Worm (Caenorhabditis elegans) whole organism, L4 larva: ENCODE data around the gene F47D2.11.
"Not testable (repeated sequence)": the region's sequence is repeated elsewhere in the genome, so short reads cannot be mapped to it uniquely, and the experiment has no call there.

Source experiments
- F37D6.2 ChIP-seq: sonication (generic microtip); optimal IDR thresholded peaks from 2 replicates; lab custom pipeline; 2016; ENCODE audit warnings: mild to moderate bottlenecking, missing genetic modification characterization, missing compliant biosample characterization
- R02D3.7 ChIP-seq: fragments of 150-350 bp; sonication (generic microtip); optimal IDR thresholded peaks from 3 replicates; lab custom pipeline; 2014; ENCODE audit warnings: missing biosample characterization, missing genetic modification characterization
- Y5F2A.4 ChIP-seq: fragments of 200-800 bp; sonication (Bioruptor generic); optimal IDR thresholded peaks from 2 replicates; lab custom pipeline; 2018; ENCODE audit warnings: mild to moderate bottlenecking, missing genetic modification characterization, missing compliant biosample characterization
- aly-2 ChIP-seq: sonication (generic microtip); optimal IDR thresholded peaks from 2 replicates; lab custom pipeline; 2018; ENCODE audit warnings: missing biosample characterization, missing genetic modification characterization
- arid-1 ChIP-seq: fragments of 200-800 bp; sonication (Bioruptor generic); conservative IDR thresholded peaks from 2 replicates; pipeline ENCODE4 v1.3.6; 2022; ENCODE audit warnings: missing genetic modification reagents, missing genetic modification characterization, missing compliant biosample characterization
- ceh-28 ChIP-seq: fragments of 150-350 bp; optimal IDR thresholded peaks from 2 replicates; lab custom pipeline; 2014; ENCODE audit warnings: missing biosample characterization, missing genetic modification reagents, missing genetic modification characterization
- daf-16 ChIP-seq, 3 experiments: sonication (generic microtip); optimal IDR thresholded peaks; 2 replicates each; lab custom pipeline; 2016 to 2017; ENCODE audit warnings: missing genetic modification characterization in 3 of 3, missing genetic modification reagents in 3 of 3, mild to moderate bottlenecking in 2 of 3, missing compliant biosample characterization in 2 of 3, missing biosample characterization in 1 of 3, moderate library complexity in 1 of 3
- dpl-1 ChIP-seq: fragments of 150-350 bp; optimal IDR thresholded peaks from 2 replicates; lab custom pipeline; 2014; ENCODE audit warnings: missing biosample characterization, missing genetic modification reagents, missing genetic modification characterization
- dve-1 ChIP-seq: sonication (generic microtip); optimal IDR thresholded peaks from 2 replicates; lab custom pipeline; 2017; ENCODE audit warnings: antibody characterized with exemption, mild to moderate bottlenecking, missing genetic modification characterization, missing compliant biosample characterization; ENCODE audit not compliant: insufficient read depth
- hif-1 ChIP-seq, 2 experiments: sonication (generic microtip); optimal IDR thresholded peaks; 2 replicates each; lab custom pipeline; 2016 to 2017; ENCODE audit warnings: missing compliant biosample characterization in 2 of 2, missing genetic modification characterization in 2 of 2, missing genetic modification reagents in 2 of 2, missing genotype in 2 of 2, mild to moderate bottlenecking in 1 of 2
- hlh-30 ChIP-seq: sonication (generic microtip); optimal IDR thresholded peaks from 2 replicates; lab custom pipeline; 2017; ENCODE audit warnings: antibody characterized with exemption, mild to moderate bottlenecking, missing genetic modification characterization, missing compliant biosample characterization; ENCODE audit not compliant: insufficient read depth
- lin-38 ChIP-seq: fragments of 200-800 bp; sonication (Bioruptor generic); IDR thresholded peaks from 2 replicates; pipeline ENCODE4 v1.3.6; 2022; ENCODE audit warnings: missing genetic modification reagents, missing genetic modification characterization, missing compliant biosample characterization
- madf-5 ChIP-seq, 2 experiments: fragments of 200-800 bp; sonication (Bioruptor generic); IDR thresholded peaks; 2 replicates each; pipeline ENCODE4 v1.3.6; 2022; ENCODE audit warnings: missing compliant biosample characterization in 2 of 2, missing genetic modification characterization in 2 of 2
- mes-2 ChIP-seq: sonication (generic microtip); optimal IDR thresholded peaks from 2 replicates; lab custom pipeline; 2016; ENCODE audit warnings: missing genotype, mild to moderate bottlenecking, missing genetic modification characterization, missing compliant biosample characterization; ENCODE audit not compliant: poor library complexity, severe bottlenecking
- nhr-111 ChIP-seq: fragments of 200-800 bp; sonication (Bioruptor generic); optimal IDR thresholded peaks from 2 replicates; lab custom pipeline; 2018; ENCODE audit warnings: mild to moderate bottlenecking, missing genetic modification characterization, missing compliant biosample characterization
- nhr-237 ChIP-seq: sonication (generic microtip); optimal IDR thresholded peaks from 2 replicates; lab custom pipeline; 2017; ENCODE audit warnings: missing biosample characterization, missing genetic modification characterization
- nhr-25 ChIP-seq: sonication (generic microtip); optimal IDR thresholded peaks from 2 replicates; lab custom pipeline; 2017; ENCODE audit warnings: missing genetic modification characterization, mild to moderate bottlenecking, missing compliant biosample characterization, antibody characterized with exemption, moderate library complexity, borderline replicate concordance; ENCODE audit not compliant: insufficient read depth
- nhr-41 ChIP-seq: fragments of 200-800 bp; sonication (Bioruptor generic); IDR thresholded peaks from 2 replicates; pipeline ENCODE4 v1.3.6; 2022; ENCODE audit warnings: missing genetic modification reagents, missing genetic modification characterization, missing compliant biosample characterization
- nhr-48 ChIP-seq: sonication (generic microtip); optimal IDR thresholded peaks from 2 replicates; lab custom pipeline; 2016; ENCODE audit warnings: mild to moderate bottlenecking, missing genetic modification characterization, missing compliant biosample characterization
- nhr-76 ChIP-seq: fragments of 150-350 bp; optimal IDR thresholded peaks from 2 replicates; lab custom pipeline; 2014; ENCODE audit warnings: missing biosample characterization, missing genetic modification characterization
- pha-4 ChIP-seq, 2 experiments: fragments of 150-350 bp in 1 of 2; fragments of 200-800 bp in 1 of 2; sonication (Bioruptor generic) in 1 of 2; IDR thresholded peaks in 1 of 2; optimal IDR thresholded peaks in 1 of 2; 2 replicates each; pipeline versions ENCODE4 v1.3.6 to Lab custom; 2014 to 2022; ENCODE audit warnings: missing genetic modification characterization in 2 of 2, missing genetic modification reagents in 2 of 2, missing biosample characterization in 1 of 2, missing compliant biosample characterization in 1 of 2
- saeg-2 ChIP-seq: fragments of 200-800 bp; sonication (Bioruptor generic); IDR thresholded peaks from 2 replicates; pipeline ENCODE4 v1.3.6; 2022; ENCODE audit warnings: missing genetic modification reagents, missing genetic modification characterization, missing compliant biosample characterization
- set-16 ChIP-seq: fragments of 200-800 bp; sonication (Bioruptor generic); IDR thresholded peaks from 2 replicates; pipeline ENCODE4 v1.3.6; 2022; ENCODE audit warnings: missing genetic modification reagents, missing genetic modification characterization, missing compliant biosample characterization
- snpc-1.2 ChIP-seq: fragments of 200-800 bp; sonication (Bioruptor generic); IDR thresholded peaks from 2 replicates; pipeline ENCODE4 v1.3.6; 2022; ENCODE audit warnings: missing genetic modification reagents, missing genetic modification characterization, missing compliant biosample characterization
- unc-39 ChIP-seq: sonication (generic microtip); optimal IDR thresholded peaks from 2 replicates; lab custom pipeline; 2017; ENCODE audit warnings: missing biosample characterization, missing genetic modification characterization
- unc-62 ChIP-seq, 3 experiments: fragments of 150-350 bp in 1 of 3; sonication (generic microtip); optimal IDR thresholded peaks in 2 of 3; peaks in 1 of 3; 1 replicate in 1 of 3; 2 replicates in 2 of 3; lab custom pipeline; 2014 to 2017; ENCODE audit warnings: missing biosample characterization in 3 of 3, missing genetic modification characterization in 3 of 3, missing genetic modification reagents in 3 of 3, missing genotype in 1 of 3
- zip-11 ChIP-seq: fragments of 200-800 bp; sonication (Bioruptor generic); IDR thresholded peaks from 2 replicates; pipeline ENCODE4 v1.3.6; 2022; ENCODE audit warnings: missing genetic modification characterization, missing compliant biosample characterization
- ztf-11 ChIP-seq: fragments of 150-350 bp; optimal IDR thresholded peaks from 2 replicates; lab custom pipeline; 2014; ENCODE audit warnings: missing biosample characterization, missing genetic modification characterization

The F47D2.11 gene

DNA sequence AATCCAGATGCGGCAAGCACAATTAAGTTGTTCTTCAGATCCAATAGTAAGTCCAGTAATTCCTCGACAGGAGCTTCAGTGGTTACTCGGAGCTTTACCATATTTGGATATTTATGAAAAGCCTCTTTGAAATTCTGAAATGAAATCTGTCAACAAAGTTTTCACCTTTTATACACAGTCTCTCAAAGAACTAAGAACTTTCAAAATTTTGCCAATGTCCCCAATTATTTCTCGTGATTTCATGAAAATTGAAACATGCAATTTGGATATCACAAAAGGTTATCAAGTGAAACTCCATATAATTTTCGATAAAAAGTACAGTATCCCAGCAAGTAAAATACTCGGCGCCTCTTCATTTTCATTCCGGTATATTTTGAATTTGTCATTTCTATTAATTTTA, at the start of gene F47D2.11:
Gene F47D2.11 (minus strand): TSS at position 101 of the 400 bp plus-strand sequence.
- TF ChIP-seq nhr-48 (tag; lab: Kevin White, UChicago) (no peak), unc-39 (tag; lab: Kevin White, UChicago) (no peak), unc-62 (GFP tag; optimal IDR thresholded peaks at IDR 0.05 in 1 of 2; lab: Kevin White, UChicago) (peak in 1 of 2 experiments; percentile 14), unc-62 (tag; optimal IDR thresholded peaks at IDR 0.05; lab: Kevin White, UChicago) (no peak)

ce11 chrV:4341736-4342135, 45.9 kb upstream of the F47D2.11 start:
- TF ChIP-seq nhr-25 (no peak), lin-38 (GFP tag; lab: Robert Waterston, UW) (peak; percentile 42; the same call in 1 of the 2 replicates), pha-4 (GFP tag; IDR thresholded peaks at IDR 0.05; lab: Robert Waterston, UW) (no peak), pha-4 (tag; optimal IDR thresholded peaks at IDR 0.05; lab: Kevin White, UChicago) (no peak), daf-16 (GFP tag; optimal IDR thresholded peaks at IDR 0.05; lab: Kevin White, UChicago) (no peak), daf-16 (tag; optimal IDR thresholded peaks at IDR 0.05; lab: Kevin White, UChicago) (peak; percentile 34), nhr-237 (tag; lab: Kevin White, UChicago) (no peak), F37D6.2 (tag; lab: Kevin White, UChicago) (no peak), hlh-30 (tag; lab: Kevin White, UChicago) (peak; percentile 14), ztf-11 (tag; lab: Kevin White, UChicago) (no peak), unc-39 (tag; lab: Kevin White, UChicago) (no peak), ceh-28 (no peak), hif-1 (tag; optimal IDR thresholded peaks at IDR 0.05; lab: Kevin White, UChicago) (no peak), zip-11 (GFP tag; lab: Robert Waterston, UW) (no peak)

ce11 chrV:4341208-4341607, 45.4 kb upstream of the F47D2.11 start, which contains the start of gene glrx-3:
Gene glrx-3 (minus strand): TSS chrV:4341308.
- no peak for TF ChIP-seq Y5F2A.4
- TF ChIP-seq snpc-1.2 (GFP tag; lab: Robert Waterston, UW): no peak
- TF ChIP-seq lin-38 (GFP tag; lab: Robert Waterston, UW): peak; percentile 37; the same call in 1 of the 2 replicates

ce11 chrV:4339479-4339878, 43.7 kb upstream of the F47D2.11 start:
- TF ChIP-seq dpl-1 (GFP tag; lab: Kevin White, UChicago) (peak; percentile 50), nhr-41 (GFP tag; lab: Robert Waterston, UW) (no peak), lin-38 (GFP tag; lab: Robert Waterston, UW) (peak; percentile 43)

DNA sequence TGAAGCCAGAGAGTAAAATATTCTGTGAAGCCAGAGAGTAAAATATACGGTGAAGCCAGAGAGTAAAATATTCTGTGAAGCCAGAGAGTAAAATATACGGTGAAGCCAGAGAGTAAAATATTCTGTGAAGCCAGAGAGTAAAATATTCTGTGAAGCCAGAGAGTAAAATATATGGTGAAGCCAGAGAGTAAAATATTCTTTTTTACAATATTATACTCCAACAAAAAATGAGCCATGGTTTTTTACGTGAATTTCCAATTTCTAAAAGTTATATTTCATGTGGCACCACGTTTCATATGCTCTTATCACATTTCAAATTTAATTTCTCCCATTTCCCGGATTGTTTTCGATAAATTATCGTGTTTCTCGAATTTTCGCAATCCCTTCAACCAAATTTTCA, 40.6 kb upstream of the F47D2.11 start, which contains the start of gene irld-1:
Gene irld-1 (plus strand): TSS at position 301 of the 400 bp plus-strand sequence.
- not testable (repeated sequence) for TF ChIP-seq nhr-48 (tag; lab: Kevin White, UChicago); saeg-2 (GFP tag; lab: Robert Waterston, UW); dve-1

ce11 chrV:4333518-4333917, 37.7 kb upstream of the F47D2.11 start:
- peak in 1 of 2 experiments; percentile 76; a peak in 1 of 4 replicates for TF ChIP-seq madf-5 (GFP tag; IDR thresholded peaks at IDR 0.05; lab: Robert Waterston, UW)
- TF ChIP-seq, all 104 proteins: peak for 1; not testable (repeated sequence) for 103

DNA sequence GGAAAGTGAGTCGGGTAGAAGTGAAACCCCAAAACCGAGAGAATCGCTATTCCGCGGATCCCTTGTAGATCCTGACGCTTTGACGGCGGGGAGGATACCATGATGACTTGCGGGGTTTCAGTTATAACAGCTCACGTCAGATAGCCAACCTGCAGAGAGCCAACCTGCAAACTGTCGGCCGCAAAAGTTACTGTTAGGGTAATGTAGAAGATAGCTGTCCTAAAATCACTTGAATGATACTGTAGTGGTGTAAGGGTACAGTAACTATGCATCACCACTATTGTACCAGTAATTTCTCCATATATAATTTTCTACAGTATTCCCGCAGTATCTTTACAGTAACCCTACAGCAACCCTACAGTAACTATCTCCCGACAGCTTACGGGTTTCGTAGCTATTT, 36.6 kb upstream of the F47D2.11 start, which contains the start of gene oac-12:
Gene oac-12 (minus strand): TSS at position 101 of the 400 bp plus-strand sequence.
- TF ChIP-seq aly-2 (tag; lab: Kevin White, UChicago): no peak
- no peak for TF ChIP-seq nhr-41 (GFP tag; lab: Robert Waterston, UW)
- no peak for TF ChIP-seq nhr-76 (tag; lab: Kevin White, UChicago)
- TF ChIP-seq nhr-111 (GFP tag; lab: Kevin White, UChicago): no peak
- TF ChIP-seq mes-2: no peak
- TF ChIP-seq set-16 (GFP tag; lab: Robert Waterston, UW): no peak
- no peak for TF ChIP-seq zip-11 (GFP tag; lab: Robert Waterston, UW)
- no peak for TF ChIP-seq R02D3.7
- no peak for TF ChIP-seq arid-1 (GFP tag; lab: Robert Waterston, UW)
